Worm (Caenorhabditis elegans): Measurements from ENCODE around the gene C50B6.9.

DNA sequence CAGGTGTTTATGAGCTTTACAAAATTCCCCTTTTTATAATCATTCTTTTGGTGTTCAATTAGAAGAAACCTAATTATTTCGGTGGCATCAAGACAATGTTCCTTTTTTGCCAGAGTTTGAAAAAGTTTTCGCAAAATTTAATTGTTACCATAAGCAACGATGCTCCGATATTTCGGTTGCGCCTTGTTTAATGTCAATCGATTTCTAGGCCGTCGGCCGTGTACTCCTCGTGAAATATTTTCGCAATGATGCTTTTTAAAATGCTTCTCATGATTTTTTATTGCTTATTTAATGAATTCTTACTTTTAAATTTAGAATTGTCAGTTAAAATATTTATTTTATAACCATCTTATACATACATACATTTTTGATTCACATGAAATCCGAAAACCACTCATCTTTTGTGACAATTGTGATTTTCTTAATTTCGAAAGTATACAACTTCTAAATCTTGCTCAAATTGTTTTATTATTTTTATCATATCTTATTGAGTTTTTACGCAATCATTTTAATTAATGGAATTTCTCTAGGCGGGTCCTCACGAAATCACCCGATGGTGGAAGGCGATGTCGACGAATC is 23.0 kb upstream of the C50B6.9 start, which contains the start of gene C50B6.3:
- no peak for TF ChIP-seq dao-5 (tag; optimal IDR thresholded peaks at IDR 0.05)
- no peak for TF ChIP-seq him-1 (tag; optimal IDR thresholded peaks at IDR 0.05)

All from whole organism, L4/young adult.